Worm (Caenorhabditis elegans) whole organism, L1 larva: Measurements from ENCODE around the gene clec-118.
A peak's percentile ranks its signal among the peaks of the same experiment; 100 is the strongest.

Experiments
- ama-1 ChIP-seq: fragments of 150-350 bp; optimal IDR thresholded peaks from 2 replicates; lab custom pipeline; 2014
- efl-1 ChIP-seq, 4 experiments: fragments of 150-350 bp; optimal IDR thresholded peaks in 3 of 4; peaks in 1 of 4; 1 replicate in 1 of 4; 2 replicates in 3 of 4; lab custom pipeline; 2014; ENCODE audit warnings: missing biosample characterization in 2 of 4, missing genetic modification characterization in 2 of 4, missing genetic modification reagents in 2 of 4
- lin-35 ChIP-seq, 2 experiments: fragments of 150-350 bp; optimal IDR thresholded peaks; 2 replicates each; lab custom pipeline; 2014; ENCODE audit warnings: missing biosample characterization in 2 of 2, missing genetic modification characterization in 2 of 2, missing genetic modification reagents in 2 of 2
- snu-23 ChIP-seq: sonication (generic microtip); optimal IDR thresholded peaks from 2 replicates; lab custom pipeline; 2016; ENCODE audit warnings: missing genetic modification characterization, missing compliant biosample characterization

- no peak for TF ChIP-seq lin-35 (GFP tag; optimal IDR thresholded peaks at IDR 0.05; lab: Kevin White, UChicago)
- TF ChIP-seq ama-1 (lab: Kevin White, UChicago) = no peak
- TF ChIP-seq efl-1 (optimal IDR thresholded peaks at IDR 0.05; lab: Kevin White, UChicago) = no peak
- TF ChIP-seq efl-1 (GFP tag; optimal IDR thresholded peaks at IDR 0.05 in 1 of 2; lab: Kevin White, UChicago) = peak in 1 of 2 experiments; percentile 13
- TF ChIP-seq snu-23 (GFP tag; lab: Kevin White, UChicago) = no peak
These were observed 21.2 kb downstream of the clec-118 start, which contains the start of gene W08F4.10 for ce11 chrII:591110-591509.
